Worm (Caenorhabditis elegans) whole organism, late embryonic: Measurements from ENCODE around the gene fbxa-206.

Source experiments
- K09A11.1 ChIP-seq: sonication (generic microtip); optimal IDR thresholded peaks from 2 replicates; lab custom pipeline; 2017; ENCODE audit warnings: antibody characterized with exemption, mild to moderate bottlenecking, missing genetic modification characterization, missing compliant biosample characterization; ENCODE audit not compliant: insufficient read depth
- Y22D7AL.16 ChIP-seq: sonication (generic microtip); optimal IDR thresholded peaks from 2 replicates; lab custom pipeline; 2016; ENCODE audit warnings: missing genetic modification characterization, missing compliant biosample characterization
- ama-1 ChIP-seq: fragments of 150-350 bp; optimal IDR thresholded peaks from 2 replicates; lab custom pipeline; 2014
- ceh-22 ChIP-seq: sonication (generic microtip); optimal IDR thresholded peaks from 2 replicates; lab custom pipeline; 2017; ENCODE audit warnings: missing biosample characterization, missing genetic modification characterization
- ceh-34 ChIP-seq: sonication (generic microtip); optimal IDR thresholded peaks from 2 replicates; lab custom pipeline; 2016; ENCODE audit warnings: mild to moderate bottlenecking, missing genetic modification characterization, missing compliant biosample characterization
- dve-1 ChIP-seq: sonication (generic microtip); optimal IDR thresholded peaks from 2 replicates; lab custom pipeline; 2017; ENCODE audit warnings: antibody characterized with exemption, mild to moderate bottlenecking, missing genetic modification characterization, missing compliant biosample characterization
- eyg-1 ChIP-seq: sonication (generic microtip); optimal IDR thresholded peaks from 2 replicates; lab custom pipeline; 2016; ENCODE audit warnings: missing genotype, missing genetic modification characterization, missing compliant biosample characterization
- fkh-10 ChIP-seq: fragments of 150-350 bp; optimal IDR thresholded peaks from 2 replicates; lab custom pipeline; 2014; ENCODE audit warnings: missing biosample characterization, missing genetic modification reagents, missing genetic modification characterization
- gmeb-2 ChIP-seq: sonication (generic microtip); optimal IDR thresholded peaks from 2 replicates; lab custom pipeline; 2016; ENCODE audit warnings: missing genetic modification characterization, inconsistent platforms, missing compliant biosample characterization
- hlh-13 ChIP-seq: fragments of 200-800 bp; sonication (Bioruptor generic); optimal IDR thresholded peaks from 2 replicates; lab custom pipeline; 2018; ENCODE audit warnings: mild to moderate bottlenecking, missing genetic modification characterization, missing compliant biosample characterization
- hlh-15 ChIP-seq: sonication (generic microtip); optimal IDR thresholded peaks from 2 replicates; lab custom pipeline; 2016; ENCODE audit warnings: missing genetic modification characterization, missing compliant biosample characterization
- pag-3 ChIP-seq: sonication (generic microtip); optimal IDR thresholded peaks from 2 replicates; lab custom pipeline; 2016; ENCODE audit warnings: missing compliant biosample characterization, missing genetic modification characterization, borderline replicate concordance
- zip-5 ChIP-seq: sonication (generic microtip); optimal IDR thresholded peaks from 2 replicates; lab custom pipeline; 2016; ENCODE audit warnings: missing genetic modification characterization, missing compliant biosample characterization
- ztf-16 ChIP-seq: sonication (generic microtip); optimal IDR thresholded peaks from 2 replicates; lab custom pipeline; 2017; ENCODE audit warnings: missing genetic modification characterization, missing compliant biosample characterization

ce11 chrV:16904612-16905011 is 13.7 kb downstream of the fbxa-206 start, which contains the start of gene nhr-262:
- TF ChIP-seq hlh-13 (GFP tag; lab: Kevin White, UChicago) (no peak), Y22D7AL.16 (no peak), K09A11.1 (tag; lab: Kevin White, UChicago) (no peak), eyg-1 (no peak), ama-1 (no peak), fkh-10 (no peak), dve-1 (tag; lab: Kevin White, UChicago) (no peak), gmeb-2 (no peak), hlh-15 (no peak), ztf-16 (tag; lab: Kevin White, UChicago) (no peak), ceh-22 (tag; lab: Kevin White, UChicago) (no peak), zip-5 (no peak), pag-3 (no peak), ceh-34 (tag; lab: Kevin White, UChicago) (no peak)
